Fruit fly (Drosophila melanogaster): Measurements from ENCODE around the gene Eig71Ej.

Eig71Ej gene

DNA sequence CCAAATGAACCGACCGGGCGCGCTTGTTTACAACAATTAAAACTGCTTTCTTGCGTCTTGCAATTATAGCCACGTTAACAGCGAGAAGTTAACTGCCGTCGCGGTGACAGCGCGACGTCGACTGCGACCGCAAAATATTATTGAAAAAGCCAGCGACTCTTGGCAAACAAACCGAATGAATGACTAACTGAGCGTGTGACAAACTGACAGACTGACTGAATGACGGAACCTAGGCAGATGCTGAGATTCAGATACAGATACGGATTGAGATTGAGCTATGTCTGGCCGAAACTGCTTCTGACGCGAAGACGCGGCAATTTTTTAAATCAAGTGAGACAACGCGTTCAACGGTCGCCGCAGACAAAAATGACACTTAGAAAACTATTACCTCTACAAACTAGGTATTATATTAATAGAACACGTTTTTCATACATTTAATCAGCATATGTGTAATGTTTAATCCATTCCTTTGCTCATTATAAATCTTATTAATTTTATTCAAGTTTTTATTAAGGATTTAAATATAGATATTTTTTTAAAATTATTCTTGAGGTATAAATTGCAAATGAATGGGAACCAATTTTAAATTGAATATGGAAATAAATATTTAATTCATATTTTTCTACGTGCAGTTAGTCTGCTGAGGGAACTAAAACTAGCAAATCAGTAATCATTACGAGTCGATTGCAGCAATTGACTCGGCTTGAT lies 26.3 kb downstream of the Eig71Ej start:
- TF ChIP-seq CG17801 (GFP tag; optimal IDR thresholded peaks at IDR 0.05; ENCODE audit: partially characterized antibody), result no peak

DNA sequence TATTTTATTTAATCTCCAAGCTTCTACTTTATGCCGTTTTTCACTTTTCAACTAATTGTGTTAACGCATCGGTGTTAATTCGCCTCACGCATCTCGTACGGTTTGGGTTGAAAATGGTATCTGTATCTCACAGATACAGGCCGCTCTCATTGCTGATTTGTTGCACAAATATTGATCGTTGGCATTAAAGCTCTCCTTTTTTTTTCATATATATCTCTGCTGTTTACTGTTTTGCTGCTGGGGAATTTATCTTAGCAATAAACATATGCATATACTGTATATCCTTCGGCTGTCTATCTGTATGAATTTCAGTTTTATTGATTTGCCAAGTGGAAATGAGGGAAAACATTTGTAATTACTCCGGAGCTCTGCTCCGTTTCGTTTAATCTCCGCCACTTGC lies 28.2 kb downstream of the Eig71Ej start:
- no peak for TF ChIP-seq CG17801 (GFP tag; optimal IDR thresholded peaks at IDR 0.05; ENCODE audit: partially characterized antibody)

DNA sequence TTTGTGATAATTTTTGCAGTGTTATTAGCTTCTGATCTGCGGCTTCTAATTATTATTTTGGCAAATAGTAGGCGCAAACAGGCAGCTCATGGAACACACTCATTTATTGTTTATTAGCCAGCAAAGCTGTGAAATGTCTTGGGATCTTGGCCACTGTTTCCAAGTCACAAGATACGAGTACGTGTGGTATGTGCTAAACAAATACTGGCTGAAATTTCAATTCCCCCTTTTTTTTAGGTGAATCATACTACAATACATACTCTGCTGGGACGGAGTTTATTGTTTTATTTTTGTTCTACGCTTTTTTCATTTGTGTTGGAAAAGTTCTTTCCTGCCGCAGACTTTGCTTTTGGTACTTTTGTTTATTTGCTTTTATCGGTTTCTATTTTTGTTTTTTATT lies 29.7 kb downstream of the Eig71Ej start:
- TF ChIP-seq CG17801 (GFP tag; optimal IDR thresholded peaks at IDR 0.05; ENCODE audit: partially characterized antibody), result no peak

DNA sequence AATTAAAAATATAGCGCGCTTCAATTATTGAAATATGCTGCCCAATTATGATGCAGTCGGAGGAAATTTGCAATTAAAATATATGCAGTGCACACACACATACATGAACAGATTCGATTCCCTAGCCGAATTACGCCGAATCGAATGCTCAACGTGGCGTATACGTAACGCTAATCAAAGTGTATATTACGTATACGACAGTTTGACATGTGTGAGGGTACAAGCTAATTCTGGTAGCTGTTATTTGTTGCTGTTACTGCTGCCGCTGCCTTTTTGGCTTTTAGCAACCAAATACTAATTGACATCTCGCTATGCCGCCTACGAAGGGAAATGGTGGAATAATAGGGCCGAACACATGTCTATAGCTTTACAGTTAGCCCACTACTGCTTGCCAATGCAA lies 33.5 kb downstream of the Eig71Ej start:
- TF ChIP-seq CG17801 (GFP tag; optimal IDR thresholded peaks at IDR 0.05; ENCODE audit: partially characterized antibody), result no peak

DNA sequence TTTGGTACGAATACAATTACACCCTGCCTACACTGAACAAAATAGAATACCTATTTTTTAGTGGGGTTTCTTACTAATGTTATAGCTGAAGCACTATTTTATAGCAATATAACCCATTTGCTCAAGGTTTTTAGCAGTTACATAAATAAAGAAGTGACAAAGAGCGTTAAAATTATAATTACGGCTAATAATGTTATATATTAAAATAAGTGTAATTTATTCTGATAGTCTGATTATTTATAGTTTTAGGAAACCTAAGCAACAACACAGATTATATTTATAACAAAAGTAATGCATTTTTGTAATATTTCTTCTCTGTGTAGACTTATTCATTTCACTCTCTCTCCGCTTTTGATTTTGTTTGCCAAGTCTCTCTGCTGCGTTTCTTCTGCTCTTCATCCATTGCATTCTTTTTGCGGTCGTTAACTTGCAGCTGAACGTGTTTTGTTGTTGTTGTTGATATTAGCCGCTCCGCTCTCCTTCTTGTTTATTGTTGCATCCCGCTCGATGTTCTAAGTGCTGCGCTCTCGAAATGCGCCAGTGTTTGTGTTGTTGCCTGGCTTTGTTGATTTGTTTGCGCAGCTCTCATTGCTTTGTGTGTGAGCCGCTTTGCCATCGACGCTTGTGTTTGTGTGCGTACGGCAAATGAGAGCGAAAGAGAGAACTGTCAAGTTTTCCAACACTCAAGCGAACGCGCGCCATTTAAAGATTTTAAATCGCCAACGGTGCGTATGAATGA lies 35.0 kb downstream of the Eig71Ej start:
- peak; percentile 92 for TF ChIP-seq CG17801 (GFP tag; optimal IDR thresholded peaks at IDR 0.05; ENCODE audit: partially characterized antibody)

DNA sequence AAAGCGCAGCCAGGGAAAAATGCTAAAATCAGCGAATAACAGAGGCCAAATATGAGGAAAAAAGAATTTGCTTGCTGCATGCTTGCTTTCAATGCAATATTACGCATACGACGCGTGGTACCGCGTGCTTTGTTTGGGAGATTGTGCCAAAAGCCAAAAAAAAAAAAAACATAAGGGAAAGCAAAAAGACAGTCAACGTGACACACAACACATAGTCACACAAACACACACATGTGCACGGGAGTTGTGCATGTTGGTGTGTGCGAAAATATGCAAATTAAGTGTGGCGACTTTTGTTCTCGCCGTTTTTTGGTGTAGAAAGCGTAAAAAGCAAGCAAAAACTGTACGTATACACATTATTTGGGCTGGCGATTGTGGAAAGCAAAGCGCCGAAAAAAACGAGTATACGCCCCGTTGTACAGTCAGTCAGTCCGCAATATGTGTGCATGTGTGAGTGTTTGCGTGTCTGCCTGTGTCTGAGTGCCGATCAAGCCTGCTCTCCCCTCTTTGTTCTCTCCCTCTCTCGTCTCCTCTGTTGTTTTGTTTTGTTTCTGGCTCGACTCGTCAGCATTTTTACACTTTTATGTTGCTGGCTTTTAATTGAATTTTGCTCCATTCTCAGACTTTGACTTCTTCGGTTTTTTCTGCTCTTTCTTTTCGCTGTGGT lies 35.7 kb downstream of the Eig71Ej start:
- TF ChIP-seq CG17801 (GFP tag; optimal IDR thresholded peaks at IDR 0.05; ENCODE audit: partially characterized antibody), result no peak

DNA sequence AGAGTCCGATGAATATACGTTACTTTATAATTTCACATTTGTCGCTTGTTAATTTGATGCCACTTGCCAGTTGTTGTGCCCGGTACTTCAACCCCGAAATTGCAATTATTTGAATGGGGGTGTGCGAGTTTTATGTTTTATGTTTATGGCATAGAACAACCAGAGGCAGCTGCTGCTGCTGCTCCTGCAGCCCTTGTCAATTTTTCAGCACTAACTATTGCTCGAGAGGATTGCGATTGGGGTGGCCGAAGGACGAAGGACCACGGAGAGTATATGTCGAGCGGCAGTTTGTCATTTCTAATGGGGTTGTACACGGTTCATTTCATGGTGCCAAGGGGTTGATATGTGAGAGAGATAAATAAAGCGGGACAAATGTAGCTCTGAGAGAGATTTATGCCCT lies 36.7 kb downstream of the Eig71Ej start:
- no peak for TF ChIP-seq CG17801 (GFP tag; optimal IDR thresholded peaks at IDR 0.05; ENCODE audit: partially characterized antibody)

DNA sequence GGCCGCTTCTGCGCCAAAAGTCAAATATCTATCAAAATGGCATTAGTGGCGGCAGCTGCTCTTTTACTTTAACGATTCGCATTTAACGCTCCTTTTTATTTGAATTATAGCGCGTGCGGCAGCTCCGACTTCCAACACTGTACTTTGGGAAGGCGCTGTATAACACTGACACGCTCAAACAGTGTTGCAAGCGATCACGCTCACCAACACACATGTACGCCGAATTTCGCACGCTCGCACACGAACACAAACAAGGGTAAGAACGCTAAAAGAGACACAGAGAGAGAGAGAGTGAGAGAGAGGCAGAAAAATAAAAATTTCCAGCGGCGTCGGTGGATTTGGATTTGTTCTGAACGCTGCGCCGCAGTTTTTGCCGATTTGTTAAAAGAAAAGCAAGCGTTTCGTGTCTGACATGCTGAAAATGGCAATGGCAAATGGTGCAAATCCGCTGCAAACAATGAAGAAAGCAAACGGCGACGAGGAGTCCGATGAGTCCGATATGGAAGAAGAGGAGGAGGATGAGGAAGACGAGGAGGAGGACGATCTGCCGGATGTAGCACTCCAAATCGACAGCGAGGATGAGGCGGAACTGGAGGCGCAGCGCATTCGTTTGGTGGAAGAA lies 41.1 kb downstream of the Eig71Ej start, which contains the start of gene Phs:
Gene Phs, plus strand, starts transcription at position 276 of the 622 bp plus-strand sequence.
- TF ChIP-seq CG17801 (GFP tag; optimal IDR thresholded peaks at IDR 0.05; ENCODE audit: partially characterized antibody), result peak; percentile 32

DNA sequence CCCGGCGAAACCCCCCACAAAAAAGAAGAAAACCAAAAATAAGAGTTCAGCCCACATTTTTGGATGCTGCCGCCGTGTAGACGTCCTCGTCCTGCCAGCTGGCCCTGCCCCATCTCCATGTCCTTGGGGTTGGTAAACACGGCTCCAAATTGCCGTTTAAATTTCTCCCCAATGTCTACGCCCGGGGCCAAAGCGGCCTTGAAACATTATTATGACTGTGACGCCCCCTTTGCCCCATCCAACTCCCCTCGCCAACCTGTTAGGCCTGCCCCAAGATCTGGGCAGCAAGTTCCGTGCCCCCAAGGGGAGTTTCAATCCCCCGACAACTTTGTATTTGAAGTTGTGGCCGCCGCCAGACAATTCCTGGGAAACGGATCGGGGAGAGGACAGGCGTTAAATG lies 43.9 kb downstream of the Eig71Ej start:
- TF ChIP-seq CG17801 (GFP tag; optimal IDR thresholded peaks at IDR 0.05; ENCODE audit: partially characterized antibody), result no peak

DNA sequence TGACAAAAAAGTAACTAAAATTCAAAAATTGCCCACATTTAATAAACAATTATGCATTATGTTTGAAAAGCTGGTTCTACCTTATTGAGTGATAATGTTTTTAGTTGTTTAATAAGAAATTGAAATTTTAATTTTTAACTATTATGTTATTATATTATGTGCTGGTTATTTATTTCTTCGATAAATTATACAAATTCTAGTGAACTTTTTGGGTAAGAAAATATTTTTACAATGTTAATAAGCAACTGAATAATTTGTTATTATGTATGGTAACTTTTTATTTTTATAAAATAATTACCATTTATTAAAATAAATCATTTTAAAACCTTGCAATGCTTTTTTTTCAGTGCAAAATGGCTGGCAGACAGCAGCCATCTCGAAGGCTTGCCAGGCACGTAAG lies 44.3 kb downstream of the Eig71Ej start:
- TF ChIP-seq CG17801 (GFP tag; optimal IDR thresholded peaks at IDR 0.05; ENCODE audit: partially characterized antibody), result no peak

DNA sequence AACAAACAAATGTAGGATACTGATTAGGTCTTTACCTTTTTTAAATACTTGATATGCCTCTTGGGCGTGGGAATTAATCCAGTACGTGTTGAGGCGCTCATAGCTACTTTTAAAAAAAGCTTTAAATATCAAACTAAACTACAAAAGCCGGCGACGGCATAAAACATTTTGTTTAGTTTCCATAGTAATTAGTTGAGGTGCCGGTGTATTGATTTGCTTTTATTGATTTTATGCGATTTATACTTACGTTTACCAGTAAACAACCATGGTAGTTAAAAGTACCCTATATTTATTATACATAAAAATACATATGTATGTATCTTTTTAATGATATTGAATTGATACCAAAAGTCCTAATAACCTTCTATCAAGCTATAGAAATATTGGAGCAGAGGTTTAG lies 48.1 kb downstream of the Eig71Ej start, which contains the start of gene CG13449:
Gene CG13449, minus strand, starts transcription at position 101 of the 400 bp plus-strand sequence.
- no peak for TF ChIP-seq CG17801 (GFP tag; optimal IDR thresholded peaks at IDR 0.05; ENCODE audit: partially characterized antibody)

All from ovary, adult (tissue).